Worm (Caenorhabditis elegans) whole organism, early embryonic: ENCODE measurements around the gene ttll-5.

Source experiments
- B0310.2 ChIP-seq: sonication (generic microtip); optimal IDR thresholded peaks from 2 replicates; lab custom pipeline; 2016; ENCODE audit warnings: mild to moderate bottlenecking, missing genetic modification characterization, missing compliant biosample characterization
- F13C5.2 ChIP-seq: sonication (generic microtip); optimal IDR thresholded peaks from 2 replicates; lab custom pipeline; 2017; ENCODE audit warnings: mild to moderate bottlenecking, missing genetic modification characterization, inconsistent platforms, missing compliant biosample characterization
- aly-1 ChIP-seq: sonication (generic microtip); optimal IDR thresholded peaks from 2 replicates; lab custom pipeline; 2016; ENCODE audit warnings: missing genetic modification characterization, missing compliant biosample characterization
- ceh-13 ChIP-seq: fragments of 200-800 bp; sonication (Bioruptor generic); optimal IDR thresholded peaks from 2 replicates; lab custom pipeline; 2018; ENCODE audit warnings: mild to moderate bottlenecking, missing genetic modification characterization, missing compliant biosample characterization
- ceh-36 ChIP-seq: sonication (generic microtip); optimal IDR thresholded peaks from 2 replicates; lab custom pipeline; 2016; ENCODE audit warnings: missing genetic modification characterization, inconsistent platforms, missing compliant biosample characterization
- ets-7 ChIP-seq: sonication (generic microtip); optimal IDR thresholded peaks from 2 replicates; lab custom pipeline; 2016; ENCODE audit warnings: missing genotype, missing genetic modification characterization, missing compliant biosample characterization
- flt-1 ChIP-seq: fragments of 200-800 bp; sonication (Bioruptor generic); IDR thresholded peaks from 2 replicates; pipeline ENCODE4 v1.3.6; 2022; ENCODE audit warnings: missing genetic modification characterization, missing compliant biosample characterization
- hmbx-1 ChIP-seq: sonication (generic microtip); optimal IDR thresholded peaks from 2 replicates; lab custom pipeline; 2016; ENCODE audit warnings: mild to moderate bottlenecking, missing genetic modification characterization, missing compliant biosample characterization
- hmg-4 ChIP-seq: fragments of 200-800 bp; sonication (Bioruptor generic); optimal IDR thresholded peaks from 2 replicates; lab custom pipeline; 2018; ENCODE audit warnings: mild to moderate bottlenecking, missing genetic modification characterization, missing compliant biosample characterization
- hnd-1 ChIP-seq: sonication (generic microtip); optimal IDR thresholded peaks from 2 replicates; lab custom pipeline; 2016; ENCODE audit warnings: missing genetic modification characterization, missing compliant biosample characterization
- pes-1 ChIP-seq: fragments of 200-800 bp; sonication (Bioruptor generic); IDR thresholded peaks from 2 replicates; pipeline ENCODE4 v1.3.6; 2022; ENCODE audit warnings: missing genetic modification reagents, missing genetic modification characterization, missing compliant biosample characterization
- scrt-1 ChIP-seq: fragments of 200-800 bp; sonication (Bioruptor generic); IDR thresholded peaks from 2 replicates; pipeline ENCODE4 v1.3.6; 2022; ENCODE audit warnings: missing genetic modification characterization, missing compliant biosample characterization
- tbx-11 ChIP-seq: fragments of 200-800 bp; sonication (Bioruptor generic); IDR thresholded peaks from 2 replicates; pipeline ENCODE4 v1.3.6; 2022; ENCODE audit warnings: missing genetic modification characterization, missing compliant biosample characterization
- tra-4 ChIP-seq: sonication (generic microtip); optimal IDR thresholded peaks from 2 replicates; lab custom pipeline; 2017; ENCODE audit warnings: missing genetic modification characterization, missing compliant biosample characterization

ttll-5 gene

DNA sequence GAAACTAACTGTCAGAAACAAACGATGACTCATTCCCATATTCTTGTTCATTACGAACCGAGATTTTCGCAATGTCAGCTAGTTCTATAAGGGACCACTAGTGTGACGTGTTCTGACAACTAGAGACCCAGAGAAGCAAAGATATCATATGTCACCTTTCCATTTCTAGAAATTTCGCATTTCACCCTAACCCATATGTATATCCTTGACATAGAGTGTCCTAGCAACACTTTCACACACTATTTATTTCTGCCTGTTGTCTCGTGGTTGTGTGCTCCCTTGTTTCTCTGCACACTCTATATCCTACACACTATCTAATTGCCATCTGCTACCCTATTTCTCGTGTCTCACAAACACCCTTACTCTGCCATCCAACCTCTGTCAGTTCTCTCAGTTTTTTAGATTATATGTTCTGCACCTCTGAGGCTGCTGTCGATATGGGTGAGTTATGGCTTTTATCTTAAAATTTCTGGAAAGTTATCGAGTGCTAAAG, 40.1 kb downstream of the ttll-5 start, which contains the start of the genes F38B7.17 and F38B7.3:
F38B7.17 (minus strand) TSS at position 51 of the 493 bp plus-strand sequence.
F38B7.3 (plus strand) TSS at position 194 of the 493 bp plus-strand sequence.
- TF ChIP-seq hmbx-1 (tag; lab: Kevin White, UChicago): no peak
- TF ChIP-seq F13C5.2: peak; percentile 38

ce11 chrV:11552379-11552778, 43.5 kb downstream of the ttll-5 start, which contains the start of gene srx-85:
Gene srx-85 (plus strand): TSS chrV:11552679.
- TF ChIP-seq ceh-13 (GFP tag; lab: Kevin White, UChicago) (no peak), hmg-4 (GFP tag; lab: Kevin White, UChicago) (no peak), flt-1 (GFP tag; lab: Robert Waterston, UW) (no peak)

- TF ChIP-seq ets-7 (tag; lab: Kevin White, UChicago): no peak
- TF ChIP-seq scrt-1 (GFP tag; lab: Robert Waterston, UW): no peak
- TF ChIP-seq ceh-13 (GFP tag; lab: Kevin White, UChicago): no peak
- no peak for TF ChIP-seq F13C5.2
- no peak for TF ChIP-seq ceh-36 (tag; lab: Kevin White, UChicago)
- no peak for TF ChIP-seq tbx-11 (GFP tag; lab: Robert Waterston, UW)
- TF ChIP-seq aly-1 (tag; lab: Kevin White, UChicago): no peak
- TF ChIP-seq tra-4 (tag; lab: Kevin White, UChicago): no peak
- no peak for TF ChIP-seq hmbx-1 (tag; lab: Kevin White, UChicago)
- no peak for TF ChIP-seq B0310.2 (tag; lab: Kevin White, UChicago)
- no peak for TF ChIP-seq pes-1
- TF ChIP-seq hmg-4 (GFP tag; lab: Kevin White, UChicago): no peak
- TF ChIP-seq hnd-1 (tag; lab: Kevin White, UChicago): no peak
These were observed 45.4 kb downstream of the ttll-5 start, which contains the start of gene duo-1 for ce11 chrV:11554260-11554659. Gene duo-1 (plus strand): TSS chrV:11554630.
